Worm (Caenorhabditis elegans) whole organism, L4 larva: ENCODE results near the gene ifa-4.

Experiments
- ama-1 ChIP-seq: fragments of 150-350 bp; optimal IDR thresholded peaks from 2 replicates; lab custom pipeline; 2014; ENCODE audit warnings: inconsistent platforms, mixed read lengths
- ceh-62 ChIP-seq: sonication (generic microtip); optimal IDR thresholded peaks from 2 replicates; lab custom pipeline; 2017; ENCODE audit warnings: missing biosample characterization, missing genetic modification characterization
- jun-1 ChIP-seq: fragments of 150-350 bp; optimal IDR thresholded peaks from 2 replicates; lab custom pipeline; 2014; ENCODE audit warnings: missing biosample characterization, missing genetic modification reagents, missing genetic modification characterization
- lin-15B ChIP-seq: fragments of 150-350 bp; sonication (generic microtip); optimal IDR thresholded peaks from 3 replicates; lab custom pipeline; 2014; ENCODE audit warnings: missing biosample characterization, missing genetic modification characterization
- php-3 ChIP-seq: fragments of 200-800 bp; sonication (Bioruptor generic); IDR thresholded peaks from 2 replicates; pipeline ENCODE4 v1.3.6; 2022; ENCODE audit warnings: missing genetic modification reagents, missing genetic modification characterization, missing compliant biosample characterization
- snpc-4 ChIP-seq: fragments of 150-350 bp; optimal IDR thresholded peaks from 2 replicates; lab custom pipeline; 2014; ENCODE audit warnings: missing biosample characterization, missing genetic modification characterization
- unc-62 ChIP-seq, 3 experiments: fragments of 150-350 bp in 1 of 3; sonication (generic microtip); optimal IDR thresholded peaks in 2 of 3; peaks in 1 of 3; 1 replicate in 1 of 3; 2 replicates in 2 of 3; lab custom pipeline; 2014 to 2017; ENCODE audit warnings: missing biosample characterization in 3 of 3, missing genetic modification characterization in 3 of 3, missing genetic modification reagents in 3 of 3, missing genotype in 1 of 3

DNA sequence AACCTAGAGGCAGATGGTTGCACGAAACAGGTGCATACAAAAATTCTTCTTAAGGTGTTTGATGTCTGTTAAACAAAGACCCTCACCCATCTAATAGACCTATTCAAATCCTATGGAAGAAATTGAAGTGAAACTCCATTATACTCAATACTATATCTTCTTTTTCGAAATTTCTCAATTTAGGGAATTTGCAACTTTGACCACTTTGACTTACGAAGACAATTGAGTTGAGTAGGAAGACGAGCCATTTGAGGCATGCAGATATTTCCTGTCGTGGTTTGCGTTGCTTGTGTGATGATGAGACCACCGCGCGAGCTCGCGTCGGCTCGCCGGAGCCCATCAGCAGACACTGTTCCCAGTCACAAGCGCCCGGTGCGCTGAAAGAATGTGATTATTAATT is 45.1 kb downstream of the ifa-4 start:
- no peak for TF ChIP-seq ceh-62 (tag; lab: Kevin White, UChicago)
- TF ChIP-seq ama-1 (lab: Kevin White, UChicago) = no peak
- TF ChIP-seq lin-15B (tag; lab: Kevin White, UChicago) = no peak
- no peak for TF ChIP-seq snpc-4 (tag; lab: Kevin White, UChicago)
- no peak for TF ChIP-seq jun-1
- TF ChIP-seq unc-62 (GFP tag; optimal IDR thresholded peaks at IDR 0.05 in 1 of 2; lab: Kevin White, UChicago) = no peak
- TF ChIP-seq unc-62 (tag; optimal IDR thresholded peaks at IDR 0.05; lab: Kevin White, UChicago) = no peak
- TF ChIP-seq php-3 = no peak
